Worm (Caenorhabditis elegans): ENCODE data around the gene pll-1.

pll-1 gene

ce11 chrIII:400898-401297, 35.1 kb downstream of the pll-1 start:
- TF ChIP-seq nhr-28 (tag; optimal IDR thresholded peaks at IDR 0.05) (peak; percentile 62), snpc-4 (tag; optimal IDR thresholded peaks at IDR 0.05) (no peak), hlh-30 (tag; optimal IDR thresholded peaks at IDR 0.05; ENCODE audit: insufficient read depth) (peak; percentile 22)

ce11 chrIII:402168-402813, 36.5 kb downstream of the pll-1 start, which contains the start of the genes Y55B1BL.1 and Y55B1BL.2:
TSS of gene Y55B1BL.1 (plus strand) at chrIII:402384.
TSS of gene Y55B1BL.2 (plus strand) at chrIII:402763.
- TF ChIP-seq hlh-30 (tag; optimal IDR thresholded peaks at IDR 0.05; ENCODE audit: insufficient read depth) (peak; percentile 75), unc-62 (GFP tag; optimal IDR thresholded peaks at IDR 0.05 in 1 of 2) (peak in 1 of 2 experiments; percentile 73), unc-62 (tag; optimal IDR thresholded peaks at IDR 0.05) (no peak), nhr-28 (tag; optimal IDR thresholded peaks at IDR 0.05) (peak; percentile 56), mdl-1 (tag; optimal IDR thresholded peaks at IDR 0.05) (peak in 1 of 2 experiments; percentile 38), mxl-2 (GFP tag; conservative IDR thresholded peaks at IDR 0.05) (no peak)

ce11 chrIII:415331-415775, 49.6 kb downstream of the pll-1 start:
- TF ChIP-seq ceh-20 (GFP tag; IDR thresholded peaks at IDR 0.05) (0 out of 2 replicates have a peak, but pooled peaks have one; percentile 34), nhr-42 (GFP tag; IDR thresholded peaks at IDR 0.05) (peak; percentile 64), dmd-9 (GFP tag; IDR thresholded peaks at IDR 0.05) (peak; percentile 73; the same call in 1 of the 2 replicates), F26F4.8 (GFP tag; conservative IDR thresholded peaks at IDR 0.05) (peak; percentile 51; the same call in 1 of the 2 replicates), tag-97 (GFP tag; IDR thresholded peaks at IDR 0.05) (0 out of 2 replicates have a peak, but pooled peaks have one; percentile 86), madf-5 (GFP tag; IDR thresholded peaks at IDR 0.05) (peak; percentile 43 to 72; a peak in 2 of 4 replicates), daf-8 (GFP tag; IDR thresholded peaks at IDR 0.05) (peak; percentile 63; the same call in 1 of the 2 replicates), D1046.2 (GFP tag; IDR thresholded peaks at IDR 0.05) (0 out of 2 replicates have a peak, but pooled peaks have one; percentile 38), ZK337.2 (GFP tag; IDR thresholded peaks at IDR 0.05) (peak; percentile 64; the same call in 1 of the 2 replicates), tra-1 (GFP tag; IDR thresholded peaks at IDR 0.05) (peak; percentile 13; the same call in 1 of the 2 replicates), Y48G9A.11 (GFP tag; IDR thresholded peaks at IDR 0.05) (peak; percentile 66; the same call in 1 of the 2 replicates), saeg-2 (GFP tag; IDR thresholded peaks at IDR 0.05) (peak; percentile 75; the same call in 1 of the 2 replicates), arid-1 (GFP tag; conservative IDR thresholded peaks at IDR 0.05) (peak; percentile 59; the same call in 1 of the 2 replicates), hmg-1.1 (GFP tag; IDR thresholded peaks at IDR 0.05) (peak; percentile 48; the same call in 1 of the 2 replicates), php-3 (GFP tag; IDR thresholded peaks at IDR 0.05) (peak; percentile 75; the same call in 1 of the 2 replicates), mxl-2 (GFP tag; conservative IDR thresholded peaks at IDR 0.05) (peak; percentile 42; the same call in 1 of the 2 replicates)

- TF ChIP-seq daf-12 (tag; optimal IDR thresholded peaks at IDR 0.05) = no peak
- no peak for TF ChIP-seq egl-27 (tag; optimal IDR thresholded peaks at IDR 0.05)
- TF ChIP-seq lsy-2 (tag; optimal IDR thresholded peaks at IDR 0.05) = no peak
- TF ChIP-seq T20F7.1 (GFP tag; optimal IDR thresholded peaks at IDR 0.05) = no peak
- no peak for TF ChIP-seq hif-1 (tag; optimal IDR thresholded peaks at IDR 0.05)
- no peak for TF ChIP-seq lin-38 (GFP tag; IDR thresholded peaks at IDR 0.05)
- no peak for TF ChIP-seq dmd-9 (GFP tag; IDR thresholded peaks at IDR 0.05)
- no peak for TF ChIP-seq nhr-102 (tag; optimal IDR thresholded peaks at IDR 0.05)
- TF ChIP-seq F44E2.7 (GFP tag; IDR thresholded peaks at IDR 0.05) = no peak
- TF ChIP-seq ceh-82 (tag; optimal IDR thresholded peaks at IDR 0.05) = no peak
- TF ChIP-seq duxl-1 (tag; optimal IDR thresholded peaks at IDR 0.05; ENCODE audit: poor library complexity) = no peak
- no peak for TF ChIP-seq mes-2 (tag; optimal IDR thresholded peaks at IDR 0.05; ENCODE audit: poor library complexity, severe bottlenecking)
- TF ChIP-seq madf-9 (GFP tag; conservative IDR thresholded peaks at IDR 0.05) = no peak
- TF ChIP-seq ctbp-1 (GFP tag; IDR thresholded peaks at IDR 0.05) = no peak
- TF ChIP-seq jun-1 (tag; optimal IDR thresholded peaks at IDR 0.05) = no peak
- no peak for TF ChIP-seq fkh-10 (GFP tag; optimal IDR thresholded peaks at IDR 0.05)
Observed at ce11 chrIII:418649-419048, 52.9 kb downstream of the pll-1 start, which contains the start of gene stim-1. TSS of gene stim-1 (minus strand) at chrIII:418749.
